Worm (Caenorhabditis elegans) whole organism, young adult: Measurements from ENCODE around the gene rab-19.

ENCODE experiments used
- C17E4.6 ChIP-seq: fragments of 200-800 bp; sonication (Bioruptor generic); IDR thresholded peaks from 2 replicates; pipeline ENCODE4 v1.3.6; 2022; ENCODE audit warnings: missing genetic modification reagents, missing genetic modification characterization, missing compliant biosample characterization
- Y56A3A.18 ChIP-seq: fragments of 200-800 bp; sonication (Bioruptor generic); IDR thresholded peaks from 2 replicates; pipeline ENCODE4 v1.3.6; 2022; ENCODE audit warnings: missing genetic modification reagents, missing genetic modification characterization, missing compliant biosample characterization
- nfya-1 ChIP-seq: sonication (generic microtip); optimal IDR thresholded peaks from 2 replicates; lab custom pipeline; 2017; ENCODE audit warnings: antibody characterized with exemption, missing compliant biosample characterization, missing genetic modification characterization, borderline replicate concordance; ENCODE audit not compliant: insufficient read depth
- sea-2 ChIP-seq: fragments of 200-800 bp; sonication (Bioruptor generic); IDR thresholded peaks from 2 replicates; pipeline ENCODE4 v1.3.6; 2022; ENCODE audit warnings: missing genetic modification characterization, missing compliant biosample characterization
- zim-3 ChIP-seq: sonication (generic microtip); optimal IDR thresholded peaks from 2 replicates; lab custom pipeline; 2017; ENCODE audit warnings: mild to moderate bottlenecking, missing genetic modification characterization, moderate library complexity, missing compliant biosample characterization

DNA sequence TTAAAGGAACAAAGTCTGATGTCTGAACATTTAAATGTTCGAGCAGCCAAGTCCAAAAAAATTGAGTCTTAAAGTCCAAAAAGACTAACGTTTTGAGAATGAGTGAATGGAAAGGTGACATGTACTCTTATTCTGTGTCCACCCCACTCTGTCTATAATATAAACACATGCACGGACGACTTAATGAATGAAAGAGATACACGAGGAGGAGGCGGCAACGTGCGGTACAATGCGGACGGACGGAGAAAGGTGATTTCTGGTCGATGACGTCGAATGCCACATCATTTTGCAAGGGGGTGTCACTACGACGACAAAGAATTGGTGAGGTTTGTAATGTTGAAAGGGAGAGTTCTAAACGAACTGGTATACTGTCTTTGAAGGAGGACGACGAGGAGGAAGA, 10.5 kb upstream of the rab-19 start:
- no peak for TF ChIP-seq Y56A3A.18 (GFP tag; lab: Robert Waterston, UW)
- no peak for TF ChIP-seq nfya-1 (tag; lab: Kevin White, UChicago)
- no peak for TF ChIP-seq C17E4.6 (GFP tag; lab: Robert Waterston, UW)
- TF ChIP-seq zim-3 (tag; lab: Kevin White, UChicago), result no peak
- TF ChIP-seq sea-2 (GFP tag; lab: Robert Waterston, UW), result no peak
